Worm (Caenorhabditis elegans) whole organism, early embryonic: ENCODE results near the gene F08B12.4.

ENCODE experiments used
- B0310.2 ChIP-seq: sonication (generic microtip); optimal IDR thresholded peaks from 2 replicates; lab custom pipeline; 2016; ENCODE audit warnings: mild to moderate bottlenecking, missing genetic modification characterization, missing compliant biosample characterization
- F13C5.2 ChIP-seq: sonication (generic microtip); optimal IDR thresholded peaks from 2 replicates; lab custom pipeline; 2017; ENCODE audit warnings: mild to moderate bottlenecking, missing genetic modification characterization, inconsistent platforms, missing compliant biosample characterization
- aly-1 ChIP-seq: sonication (generic microtip); optimal IDR thresholded peaks from 2 replicates; lab custom pipeline; 2016; ENCODE audit warnings: missing genetic modification characterization, missing compliant biosample characterization
- ama-1 ChIP-seq: fragments of 150-350 bp; optimal IDR thresholded peaks from 2 replicates; lab custom pipeline; 2014
- ceh-13 ChIP-seq: fragments of 200-800 bp; sonication (Bioruptor generic); optimal IDR thresholded peaks from 2 replicates; lab custom pipeline; 2018; ENCODE audit warnings: mild to moderate bottlenecking, missing genetic modification characterization, missing compliant biosample characterization
- ceh-36 ChIP-seq: sonication (generic microtip); optimal IDR thresholded peaks from 2 replicates; lab custom pipeline; 2016; ENCODE audit warnings: missing genetic modification characterization, inconsistent platforms, missing compliant biosample characterization
- ets-7 ChIP-seq: sonication (generic microtip); optimal IDR thresholded peaks from 2 replicates; lab custom pipeline; 2016; ENCODE audit warnings: missing genotype, missing genetic modification characterization, missing compliant biosample characterization
- flt-1 ChIP-seq: fragments of 200-800 bp; sonication (Bioruptor generic); IDR thresholded peaks from 2 replicates; pipeline ENCODE4 v1.3.6; 2022; ENCODE audit warnings: missing genetic modification characterization, missing compliant biosample characterization
- hmbx-1 ChIP-seq: sonication (generic microtip); optimal IDR thresholded peaks from 2 replicates; lab custom pipeline; 2016; ENCODE audit warnings: mild to moderate bottlenecking, missing genetic modification characterization, missing compliant biosample characterization
- hmg-4 ChIP-seq: fragments of 200-800 bp; sonication (Bioruptor generic); optimal IDR thresholded peaks from 2 replicates; lab custom pipeline; 2018; ENCODE audit warnings: mild to moderate bottlenecking, missing genetic modification characterization, missing compliant biosample characterization
- hnd-1 ChIP-seq: sonication (generic microtip); optimal IDR thresholded peaks from 2 replicates; lab custom pipeline; 2016; ENCODE audit warnings: missing genetic modification characterization, missing compliant biosample characterization
- pes-1 ChIP-seq: fragments of 200-800 bp; sonication (Bioruptor generic); IDR thresholded peaks from 2 replicates; pipeline ENCODE4 v1.3.6; 2022; ENCODE audit warnings: missing genetic modification reagents, missing genetic modification characterization, missing compliant biosample characterization
- scrt-1 ChIP-seq: fragments of 200-800 bp; sonication (Bioruptor generic); IDR thresholded peaks from 2 replicates; pipeline ENCODE4 v1.3.6; 2022; ENCODE audit warnings: missing genetic modification characterization, missing compliant biosample characterization
- sea-1 ChIP-seq: fragments of 200-800 bp; sonication (Bioruptor generic); conservative IDR thresholded peaks from 2 replicates; pipeline ENCODE4 v1.3.6; 2022; ENCODE audit warnings: missing genetic modification characterization, missing compliant biosample characterization
- tbx-11 ChIP-seq: fragments of 200-800 bp; sonication (Bioruptor generic); IDR thresholded peaks from 2 replicates; pipeline ENCODE4 v1.3.6; 2022; ENCODE audit warnings: missing genetic modification characterization, missing compliant biosample characterization
- tbx-37 ChIP-seq: fragments of 200-800 bp; sonication (Bioruptor generic); conservative IDR thresholded peaks from 2 replicates; pipeline ENCODE4 v1.3.6; 2022; ENCODE audit warnings: missing genetic modification reagents, missing genetic modification characterization, missing compliant biosample characterization
- tra-4 ChIP-seq: sonication (generic microtip); optimal IDR thresholded peaks from 2 replicates; lab custom pipeline; 2017; ENCODE audit warnings: missing genetic modification characterization, missing compliant biosample characterization

The F08B12.4 gene

DNA sequence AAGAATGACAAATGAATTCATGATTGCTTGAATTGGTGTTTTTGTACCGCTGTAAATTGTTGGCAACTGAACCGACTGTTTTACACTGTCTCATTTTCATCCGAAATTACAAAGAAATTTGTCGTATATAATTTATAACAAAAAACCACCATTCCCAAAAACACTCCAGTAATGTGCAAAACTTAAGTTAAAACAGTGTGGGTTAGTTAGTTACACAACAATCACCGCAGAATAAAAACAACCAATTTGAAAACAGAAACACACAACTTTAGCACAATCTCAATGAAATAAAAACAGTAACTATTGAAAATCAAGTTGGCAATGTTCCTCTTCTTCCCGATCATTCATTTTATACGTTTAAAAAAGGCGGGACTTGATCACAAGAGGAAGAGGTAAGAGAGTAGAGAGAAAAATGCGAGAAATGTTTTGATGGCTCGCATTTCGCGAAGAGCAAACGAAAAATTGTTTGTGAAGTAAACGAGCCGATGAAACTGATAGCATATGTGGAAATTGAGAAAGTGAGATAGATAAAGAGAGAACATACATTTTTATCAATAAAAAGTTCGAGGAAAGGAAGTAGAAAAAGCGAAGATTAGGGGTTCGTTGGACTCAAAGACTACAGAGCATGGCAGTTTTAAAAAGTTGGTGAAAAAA is at the start of gene F08B12.4:
Gene F08B12.4 (minus strand): TSS at position 51 of the 654 bp plus-strand sequence.
- TF ChIP-seq flt-1 (GFP tag; lab: Robert Waterston, UW) (no peak), scrt-1 (GFP tag; lab: Robert Waterston, UW) (no peak), tbx-11 (GFP tag; lab: Robert Waterston, UW) (no peak), sea-1 (GFP tag; lab: Robert Waterston, UW) (no peak), tra-4 (tag; lab: Kevin White, UChicago) (no peak), pes-1 (GFP tag; lab: Robert Waterston, UW) (no peak), B0310.2 (tag; lab: Kevin White, UChicago) (no peak), ets-7 (tag; lab: Kevin White, UChicago) (no peak)

DNA sequence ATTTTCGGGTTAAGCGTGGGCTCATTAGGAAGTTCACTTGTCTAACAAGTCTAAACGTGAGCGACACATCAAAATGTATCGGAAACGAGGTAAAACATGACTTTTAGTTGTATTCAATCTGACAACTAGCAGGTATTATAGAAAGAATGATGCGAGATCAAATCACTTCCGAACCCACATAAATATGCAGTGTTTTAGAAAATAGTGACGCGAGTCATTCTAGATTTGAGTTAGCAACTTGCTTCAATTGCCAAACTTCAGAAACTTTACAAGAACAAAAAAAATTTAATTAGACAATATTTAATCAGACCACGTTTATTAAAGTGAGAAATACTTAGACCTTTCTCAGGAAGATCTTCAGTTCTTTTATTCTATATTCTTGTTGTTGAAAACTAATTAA is 49.1 kb upstream of the F08B12.4 start:
- no peak for TF ChIP-seq F13C5.2 (tag; lab: Kevin White, UChicago)
- no peak for TF ChIP-seq hmbx-1 (tag; lab: Kevin White, UChicago)
- no peak for TF ChIP-seq ceh-13 (GFP tag; lab: Kevin White, UChicago)
- TF ChIP-seq ets-7 (tag; lab: Kevin White, UChicago): no peak
- no peak for TF ChIP-seq tra-4 (tag; lab: Kevin White, UChicago)
- no peak for TF ChIP-seq ama-1 (lab: Kevin White, UChicago)
- no peak for TF ChIP-seq aly-1 (tag; lab: Kevin White, UChicago)
- no peak for TF ChIP-seq ceh-36
- no peak for TF ChIP-seq B0310.2 (tag; lab: Kevin White, UChicago)
- TF ChIP-seq sea-1 (GFP tag; lab: Robert Waterston, UW): no peak
- TF ChIP-seq hmg-4 (GFP tag; lab: Kevin White, UChicago): no peak
- TF ChIP-seq hnd-1 (tag; lab: Kevin White, UChicago): no peak
- no peak for TF ChIP-seq scrt-1 (GFP tag; lab: Robert Waterston, UW)
- TF ChIP-seq tbx-37: no peak

DNA sequence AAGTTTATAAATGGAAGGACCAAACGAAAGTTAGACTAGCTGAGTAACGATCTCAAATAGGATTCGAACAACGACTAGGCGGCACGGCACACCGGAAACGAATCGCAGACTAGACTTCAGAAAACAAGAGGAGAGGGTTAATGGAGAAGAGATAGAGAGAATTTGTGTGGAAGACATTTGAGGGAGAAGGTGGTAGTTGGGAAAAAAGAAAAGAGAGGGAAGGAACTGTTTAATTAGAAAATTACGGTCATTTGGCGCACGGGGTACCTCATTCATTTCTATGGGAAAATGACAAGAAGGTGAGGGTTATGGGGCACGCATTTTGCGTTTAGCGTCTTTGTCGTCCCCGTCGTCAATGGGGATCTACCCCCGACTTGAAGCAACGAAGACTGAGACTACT is 46.7 kb upstream of the F08B12.4 start, which contains the start of gene F48C5.2:
Gene F48C5.2 (minus strand): TSS at position 101 of the 400 bp plus-strand sequence.
- TF ChIP-seq aly-1 (tag; lab: Kevin White, UChicago): no peak
- no peak for TF ChIP-seq tbx-11 (GFP tag; lab: Robert Waterston, UW)
- TF ChIP-seq F13C5.2 (tag; lab: Kevin White, UChicago): no peak
- no peak for TF ChIP-seq sea-1 (GFP tag; lab: Robert Waterston, UW)
- TF ChIP-seq tra-4 (tag; lab: Kevin White, UChicago): no peak
- no peak for TF ChIP-seq hmg-4 (GFP tag; lab: Kevin White, UChicago)

DNA sequence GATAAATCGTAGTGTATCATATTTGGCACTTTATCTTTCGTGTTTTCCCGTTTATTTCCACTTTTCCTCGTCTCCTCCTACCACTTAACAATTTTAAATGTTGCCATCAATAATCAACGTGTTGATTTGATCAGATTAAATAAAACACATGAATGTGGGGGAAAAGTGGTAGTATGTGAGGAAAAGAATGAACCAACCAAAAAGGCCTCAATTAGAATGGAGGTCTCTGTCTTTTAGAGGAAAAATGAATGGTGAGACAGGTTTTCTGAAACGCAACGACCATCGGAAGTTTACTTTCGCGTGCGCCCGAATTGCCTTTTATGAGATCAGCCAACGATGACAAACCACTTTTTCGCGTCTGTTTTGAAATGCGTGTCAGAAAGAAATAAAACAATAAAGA is 44.8 kb upstream of the F08B12.4 start:
- TF ChIP-seq hmg-4 (GFP tag; lab: Kevin White, UChicago) (no peak), B0310.2 (tag; lab: Kevin White, UChicago) (no peak), ceh-36 (no peak), scrt-1 (GFP tag; lab: Robert Waterston, UW) (no peak), hmbx-1 (tag; lab: Kevin White, UChicago) (no peak), flt-1 (GFP tag; lab: Robert Waterston, UW) (no peak), tra-4 (tag; lab: Kevin White, UChicago) (no peak), ama-1 (lab: Kevin White, UChicago) (no peak), sea-1 (GFP tag; lab: Robert Waterston, UW) (no peak), pes-1 (GFP tag; lab: Robert Waterston, UW) (no peak), ceh-13 (GFP tag; lab: Kevin White, UChicago) (no peak), aly-1 (tag; lab: Kevin White, UChicago) (no peak), tbx-37 (no peak), ets-7 (tag; lab: Kevin White, UChicago) (no peak), tbx-11 (GFP tag; lab: Robert Waterston, UW) (no peak)

DNA sequence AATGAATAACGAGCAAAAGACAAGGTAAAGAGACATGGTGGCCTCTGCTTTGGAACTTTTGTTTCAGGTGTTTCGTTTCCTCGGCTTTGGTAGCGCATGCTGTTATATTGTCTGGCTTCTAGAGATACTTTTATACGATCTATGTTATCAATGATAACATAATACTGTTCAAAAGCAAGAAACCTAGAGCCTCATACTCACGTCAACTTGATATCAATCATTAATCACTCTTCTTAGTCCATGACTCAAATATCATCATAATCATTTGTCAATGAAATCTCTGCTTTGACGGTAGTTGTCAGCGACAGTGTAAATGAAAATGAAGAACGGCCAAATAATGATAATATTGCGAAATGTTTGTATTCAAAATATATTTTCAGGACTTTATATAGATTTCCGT is 42.7 kb upstream of the F08B12.4 start:
- TF ChIP-seq hmg-4 (GFP tag; lab: Kevin White, UChicago) (no peak), tbx-11 (GFP tag; lab: Robert Waterston, UW) (no peak), sea-1 (GFP tag; lab: Robert Waterston, UW) (no peak), scrt-1 (GFP tag; lab: Robert Waterston, UW) (no peak), hnd-1 (tag; lab: Kevin White, UChicago) (no peak), pes-1 (GFP tag; lab: Robert Waterston, UW) (no peak), tbx-37 (no peak), ama-1 (lab: Kevin White, UChicago) (no peak), hmbx-1 (tag; lab: Kevin White, UChicago) (no peak), flt-1 (GFP tag; lab: Robert Waterston, UW) (no peak), F13C5.2 (tag; lab: Kevin White, UChicago) (no peak), ceh-36 (no peak), tra-4 (tag; lab: Kevin White, UChicago) (no peak), aly-1 (tag; lab: Kevin White, UChicago) (no peak)

DNA sequence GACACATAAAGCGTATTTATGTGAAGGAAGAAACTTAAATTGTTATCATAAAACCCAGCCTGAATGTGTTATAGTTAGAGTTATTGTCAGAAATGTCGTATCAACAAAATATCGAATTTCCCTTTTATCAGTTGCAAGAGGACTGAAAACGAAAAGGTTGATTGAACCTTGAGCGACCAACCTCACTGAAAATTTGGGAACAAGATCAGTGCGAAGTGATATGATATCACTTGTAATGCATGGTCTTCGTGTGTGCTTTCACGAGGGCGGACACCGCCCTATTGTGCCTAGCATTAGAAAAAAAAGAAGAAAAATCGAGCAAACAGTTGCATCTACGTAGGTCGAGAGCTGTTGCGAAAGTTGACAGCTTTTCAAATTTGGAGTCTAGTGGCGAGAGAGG is 40.2 kb upstream of the F08B12.4 start:
- TF ChIP-seq tra-4 (tag; lab: Kevin White, UChicago): no peak
- TF ChIP-seq ets-7 (tag; lab: Kevin White, UChicago): no peak
- no peak for TF ChIP-seq pes-1 (GFP tag; lab: Robert Waterston, UW)
- no peak for TF ChIP-seq ceh-13 (GFP tag; lab: Kevin White, UChicago)
- no peak for TF ChIP-seq flt-1 (GFP tag; lab: Robert Waterston, UW)
- no peak for TF ChIP-seq ama-1 (lab: Kevin White, UChicago)
- no peak for TF ChIP-seq ceh-36
- TF ChIP-seq tbx-37: no peak
- TF ChIP-seq B0310.2 (tag; lab: Kevin White, UChicago): no peak
- no peak for TF ChIP-seq sea-1 (GFP tag; lab: Robert Waterston, UW)
- no peak for TF ChIP-seq tbx-11 (GFP tag; lab: Robert Waterston, UW)

DNA sequence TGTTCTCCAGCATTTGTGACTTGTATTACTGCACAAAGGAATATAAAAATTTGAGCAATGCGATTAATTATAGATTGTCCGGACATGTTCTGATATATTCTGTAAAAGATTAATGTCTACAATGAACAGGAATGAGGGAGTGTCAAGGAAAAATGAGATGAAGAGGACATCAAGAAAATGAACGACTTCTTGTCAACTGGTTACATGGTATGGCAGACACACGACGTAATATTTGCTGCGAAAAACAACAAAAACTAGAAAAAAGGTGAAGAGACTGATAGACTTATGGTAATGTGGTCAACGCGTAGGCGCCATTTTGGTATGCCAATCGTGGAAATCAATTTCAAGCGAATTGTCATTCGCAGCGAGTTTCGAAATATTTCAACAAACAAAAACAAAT is 39.0 kb upstream of the F08B12.4 start, which contains the start of gene igeg-2:
Gene igeg-2 (minus strand): TSS at position 101 of the 400 bp plus-strand sequence.
- TF ChIP-seq F13C5.2 (tag; lab: Kevin White, UChicago) (no peak), aly-1 (tag; lab: Kevin White, UChicago) (no peak), scrt-1 (GFP tag; lab: Robert Waterston, UW) (no peak), B0310.2 (tag; lab: Kevin White, UChicago) (no peak), tra-4 (tag; lab: Kevin White, UChicago) (no peak), pes-1 (GFP tag; lab: Robert Waterston, UW) (no peak), hmbx-1 (tag; lab: Kevin White, UChicago) (no peak), ets-7 (tag; lab: Kevin White, UChicago) (no peak), tbx-11 (GFP tag; lab: Robert Waterston, UW) (no peak), tbx-37 (no peak), hmg-4 (GFP tag; lab: Kevin White, UChicago) (no peak)
